Worm (Caenorhabditis elegans): ENCODE results near the gene sec-20.
"Not testable (repeated sequence)": the region's sequence is repeated elsewhere in the genome, so short reads cannot be mapped to it uniquely, and the experiment has no call there.

- not testable (repeated sequence) for TF ChIP-seq ama-1 (optimal IDR thresholded peaks at IDR 0.05); sdz-12 (GFP tag; optimal IDR thresholded peaks at IDR 0.05); ceh-20 (GFP tag; IDR thresholded peaks at IDR 0.05); dpl-1 (GFP tag; optimal IDR thresholded peaks at IDR 0.05); ztf-11 (tag; optimal IDR thresholded peaks at IDR 0.05); pqm-1 (tag; optimal IDR thresholded peaks at IDR 0.05); nhr-25 (tag; optimal IDR thresholded peaks at IDR 0.05; ENCODE audit: borderline replicate concordance, insufficient read depth)
- TF ChIP-seq dmd-8 (GFP tag; IDR thresholded peaks at IDR 0.05) = peak; percentile 84
Measured at ce11 chrIII:232918-233317, 41.0 kb downstream of the sec-20 start.
